Worm (Caenorhabditis elegans) whole organism, young adult: ENCODE data around the gene snfc-5.

ENCODE experiments used
- Y67H2A.10 ChIP-seq: fragments of 200-800 bp; sonication (Bioruptor generic); conservative IDR thresholded peaks from 2 replicates; pipeline ENCODE4 v1.3.6; 2022; ENCODE audit warnings: missing genetic modification reagents, missing genetic modification characterization, missing compliant biosample characterization
- ama-1 ChIP-seq, 3 experiments: fragments of 150-350 bp in 1 of 3; sonication (generic microtip) in 2 of 3; optimal IDR thresholded peaks; 2 replicates each; lab custom pipeline; 2014 to 2018; ENCODE audit warnings: missing biosample characterization in 2 of 3, missing genetic modification characterization in 2 of 3, missing genetic modification reagents in 2 of 3
- ceh-27 ChIP-seq: fragments of 200-800 bp; sonication (Bioruptor generic); optimal IDR thresholded peaks from 2 replicates; lab custom pipeline; 2018; ENCODE audit warnings: mild to moderate bottlenecking, missing genetic modification characterization, moderate library complexity, missing compliant biosample characterization
- dpl-1 ChIP-seq: fragments of 150-350 bp; optimal IDR thresholded peaks from 2 replicates; lab custom pipeline; 2014; ENCODE audit warnings: missing biosample characterization, missing genetic modification reagents, missing genetic modification characterization
- ets-4 ChIP-seq: fragments of 200-800 bp; sonication (Bioruptor generic); optimal IDR thresholded peaks from 2 replicates; lab custom pipeline; 2018; ENCODE audit warnings: mild to moderate bottlenecking, missing genetic modification characterization, missing compliant biosample characterization
- fkh-3 ChIP-seq: sonication (generic microtip); optimal IDR thresholded peaks from 2 replicates; lab custom pipeline; 2016; ENCODE audit warnings: mild to moderate bottlenecking, missing genetic modification characterization, missing compliant biosample characterization
- hlh-26 ChIP-seq: fragments of 200-800 bp; sonication (Bioruptor generic); conservative IDR thresholded peaks from 2 replicates; pipeline ENCODE4 v1.3.6; 2022; ENCODE audit warnings: missing genetic modification reagents, missing genetic modification characterization, missing compliant biosample characterization
- lir-1 ChIP-seq: fragments of 200-800 bp; sonication (Bioruptor generic); conservative IDR thresholded peaks from 2 replicates; pipeline ENCODE4 v1.3.6; 2022; ENCODE audit warnings: missing genetic modification reagents, missing genetic modification characterization, missing compliant biosample characterization
- nhr-90 ChIP-seq: sonication (generic microtip); optimal IDR thresholded peaks from 2 replicates; lab custom pipeline; 2016; ENCODE audit warnings: missing genotype, mild to moderate bottlenecking, missing genetic modification characterization, missing compliant biosample characterization
- pbrm-1 ChIP-seq: fragments of 200-800 bp; sonication (Bioruptor generic); IDR thresholded peaks from 2 replicates; pipeline ENCODE4 v1.3.6; 2022; ENCODE audit warnings: missing genetic modification reagents, missing genetic modification characterization, missing compliant biosample characterization
- sptf-2 ChIP-seq: fragments of 200-800 bp; sonication (Bioruptor generic); optimal IDR thresholded peaks from 2 replicates; lab custom pipeline; 2018; ENCODE audit warnings: mild to moderate bottlenecking, missing genetic modification characterization, missing compliant biosample characterization
- unc-130 ChIP-seq: sonication (generic microtip); optimal IDR thresholded peaks from 2 replicates; lab custom pipeline; 2016; ENCODE audit warnings: missing genetic modification reagents, missing genetic modification characterization, missing compliant biosample characterization

ce11 chrIII:4381343-4381742 is 23.2 kb upstream of the snfc-5 start, which contains the start of gene pals-27:
- TF ChIP-seq lir-1 (GFP tag; lab: Robert Waterston, UW) (no peak), ceh-27 (no peak), Y67H2A.10 (GFP tag; lab: Robert Waterston, UW) (no peak), sptf-2 (GFP tag; lab: Kevin White, UChicago) (no peak), hlh-26 (GFP tag; lab: Robert Waterston, UW) (no peak), ama-1 (optimal IDR thresholded peaks at IDR 0.05; lab: Kevin White, UChicago) (no peak), ama-1 (GFP tag; optimal IDR thresholded peaks at IDR 0.05; lab: Kevin White, UChicago) (no peak), unc-130 (GFP tag; lab: Kevin White, UChicago) (no peak), pbrm-1 (GFP tag; lab: Robert Waterston, UW) (no peak), ets-4 (GFP tag; lab: Kevin White, UChicago) (no peak), nhr-90 (tag; lab: Kevin White, UChicago) (no peak), dpl-1 (GFP tag; lab: Kevin White, UChicago) (no peak), fkh-3 (tag; lab: Kevin White, UChicago) (no peak)
